Fruit fly (Drosophila melanogaster) whole organism, embryonic: ENCODE results near the gene CG46441.

Experiments
- Asciz ChIP-seq: fragments of 200-800 bp; sonication (Bioruptor generic); optimal IDR thresholded peaks from 2 replicates; lab custom pipeline; 2017; ENCODE audit warnings: missing biosample characterization, mild to moderate bottlenecking, missing genetic modification characterization, missing genetic modification reagents
- CG10462 ChIP-seq: fragments of 200-800 bp; sonication (Bioruptor generic); optimal IDR thresholded peaks from 2 replicates; lab custom pipeline; 2016; ENCODE audit warnings: missing biosample characterization, missing genetic modification characterization
- CG10565 ChIP-seq: fragments of 200-800 bp; sonication (Bioruptor generic); optimal IDR thresholded peaks from 3 replicates; lab custom pipeline; 2016; ENCODE audit warnings: missing biosample characterization, mild to moderate bottlenecking, missing genetic modification characterization
- CG11560 ChIP-seq: fragments of 200-800 bp; sonication (Bioruptor generic); IDR thresholded peaks from 3 replicates; pipeline ENCODE4 v1.3.6; 2022; ENCODE audit warnings: missing biosample characterization, missing genetic modification characterization
- CG12219 ChIP-seq: fragments of 200-800 bp; sonication (Bioruptor generic); optimal IDR thresholded peaks from 3 replicates; lab custom pipeline; 2018; ENCODE audit warnings: missing biosample characterization, mild to moderate bottlenecking, missing genetic modification characterization
- CG12659 ChIP-seq: fragments of 200-800 bp; sonication (Bioruptor generic); optimal IDR thresholded peaks from 3 replicates; lab custom pipeline; 2017; ENCODE audit warnings: mild to moderate bottlenecking, missing biosample characterization, missing genetic modification reagents, missing genetic modification characterization
- CG14667 ChIP-seq: fragments of 200-800 bp; sonication (Bioruptor generic); IDR thresholded peaks from 2 replicates; pipeline ENCODE4 v1.3.6; 2022; ENCODE audit warnings: missing biosample characterization, missing genetic modification characterization
- CG16813 ChIP-seq: fragments of 200-800 bp; sonication (Bioruptor generic); IDR thresholded peaks from 3 replicates; pipeline ENCODE4 v1.3.6; 2022; ENCODE audit warnings: missing biosample characterization, missing genetic modification characterization; ENCODE audit not compliant: partially characterized antibody
- CG17186 ChIP-seq: fragments of 200-800 bp; sonication (Bioruptor generic); optimal IDR thresholded peaks from 3 replicates; lab custom pipeline; 2017; ENCODE audit warnings: missing biosample characterization, missing genetic modification reagents, missing genetic modification characterization
- CG17385 ChIP-seq: fragments of 200-800 bp; sonication (Bioruptor generic); optimal IDR thresholded peaks from 3 replicates; lab custom pipeline; 2018; ENCODE audit warnings: missing biosample characterization, mild to moderate bottlenecking, missing genetic modification characterization
- CG1792 ChIP-seq: fragments of 200-800 bp; sonication (Bioruptor generic); optimal IDR thresholded peaks from 2 replicates; lab custom pipeline; 2016; ENCODE audit warnings: missing biosample characterization, missing genetic modification characterization
- CG2199 ChIP-seq: fragments of 200-800 bp; sonication (Bioruptor generic); IDR thresholded peaks from 3 replicates; pipeline ENCODE4 v1.3.6; 2022; ENCODE audit warnings: missing biosample characterization, missing genetic modification characterization
- CG3847 ChIP-seq: fragments of 200-800 bp; sonication (Bioruptor generic); IDR thresholded peaks from 2 replicates; pipeline ENCODE4 v1.3.6; 2022; ENCODE audit warnings: missing biosample characterization, missing genetic modification characterization
- CG5953 ChIP-seq: fragments of 200-800 bp; sonication (Bioruptor generic); IDR thresholded peaks from 2 replicates; pipeline ENCODE4 v1.3.6; 2022; ENCODE audit warnings: missing biosample characterization, missing genetic modification characterization
- CG7987 ChIP-seq: fragments of 200-800 bp; sonication (Bioruptor generic); optimal IDR thresholded peaks from 2 replicates; lab custom pipeline; 2018; ENCODE audit warnings: missing biosample characterization, mild to moderate bottlenecking, missing genetic modification characterization, moderate library complexity
- CkIIα-i1 ChIP-seq: fragments of 200-800 bp; sonication (Bioruptor generic); IDR thresholded peaks from 2 replicates; pipeline ENCODE4 v1.3.6; 2022; ENCODE audit warnings: missing biosample characterization, missing genetic modification characterization
- Dek ChIP-seq: fragments of 200-800 bp; sonication (Bioruptor generic); optimal IDR thresholded peaks from 3 replicates; lab custom pipeline; 2019; ENCODE audit warnings: missing biosample characterization, mild to moderate bottlenecking, missing genetic modification characterization, moderate library complexity
- Doc2 ChIP-seq: fragments of 200-800 bp; sonication (Bioruptor generic); IDR thresholded peaks from 2 replicates; pipeline ENCODE4 v1.3.6; 2022; ENCODE audit warnings: missing biosample characterization, missing genetic modification characterization
- Doc3 ChIP-seq: fragments of 200-800 bp; sonication (Bioruptor generic); IDR thresholded peaks from 3 replicates; pipeline ENCODE4 v1.3.6; 2022; ENCODE audit warnings: missing biosample characterization, missing genetic modification characterization; ENCODE audit not compliant: partially characterized antibody
- Dp ChIP-seq: fragments of 200-800 bp; sonication (Bioruptor generic); optimal IDR thresholded peaks from 2 replicates; lab custom pipeline; 2018; ENCODE audit warnings: missing biosample characterization, mild to moderate bottlenecking, missing genetic modification characterization, moderate library complexity
- MTF-1 ChIP-seq: fragments of 200-800 bp; sonication (Bioruptor generic); optimal IDR thresholded peaks from 2 replicates; lab custom pipeline; 2018; ENCODE audit warnings: missing biosample characterization, mild to moderate bottlenecking, missing genetic modification characterization, borderline replicate concordance
- Myb ChIP-seq: fragments of 200-800 bp; sonication (Bioruptor generic); optimal IDR thresholded peaks from 2 replicates; lab custom pipeline; 2016; ENCODE audit warnings: missing biosample characterization, missing genetic modification characterization
- Ptx1 ChIP-seq: fragments of 200-800 bp; sonication (Bioruptor generic); IDR thresholded peaks from 2 replicates; pipeline ENCODE4 v1.3.6; 2022; ENCODE audit warnings: missing biosample characterization, missing genetic modification characterization
- Ravus ChIP-seq: fragments of 200-800 bp; sonication (Bioruptor generic); IDR thresholded peaks from 2 replicates; pipeline ENCODE4 v1.3.6; 2022; ENCODE audit warnings: missing biosample characterization, missing genetic modification characterization
- Six4 ChIP-seq: fragments of 200-800 bp; sonication (Bioruptor generic); optimal IDR thresholded peaks from 2 replicates; lab custom pipeline; 2016; ENCODE audit warnings: missing biosample characterization, missing genetic modification characterization
- Usf ChIP-seq: fragments of 200-800 bp; sonication (Bioruptor generic); optimal IDR thresholded peaks from 2 replicates; lab custom pipeline; 2017; ENCODE audit warnings: missing genotype, missing biosample characterization, missing genetic modification characterization
- gfzf ChIP-seq: fragments of 200-800 bp; sonication (Bioruptor generic); optimal IDR thresholded peaks from 2 replicates; lab custom pipeline; 2016; ENCODE audit warnings: missing biosample characterization, mild to moderate bottlenecking, missing genetic modification characterization, moderate library complexity
- kay ChIP-seq: fragments of 200-800 bp; sonication (Bioruptor generic); optimal IDR thresholded peaks from 2 replicates; lab custom pipeline; 2016; ENCODE audit warnings: missing biosample characterization, missing genetic modification characterization
- lmd ChIP-seq: fragments of 200-800 bp; sonication (Bioruptor generic); IDR thresholded peaks from 2 replicates; pipeline ENCODE4 v1.3.6; 2022; ENCODE audit warnings: missing biosample characterization, missing genetic modification characterization
- pita ChIP-seq: fragments of 200-800 bp; sonication (Bioruptor generic); optimal IDR thresholded peaks from 2 replicates; lab custom pipeline; 2017; ENCODE audit warnings: missing biosample characterization, mild to moderate bottlenecking, missing genetic modification characterization
- pum ChIP-seq: fragments of 200-800 bp; sonication (Bioruptor generic); optimal IDR thresholded peaks from 2 replicates; lab custom pipeline; 2016; ENCODE audit warnings: missing biosample characterization, missing genetic modification characterization
- pzg ChIP-seq: fragments of 200-800 bp; sonication (Bioruptor generic); optimal IDR thresholded peaks from 3 replicates; lab custom pipeline; 2018; ENCODE audit warnings: missing biosample characterization, mild to moderate bottlenecking, missing genetic modification characterization, moderate library complexity
- schlank ChIP-seq: fragments of 200-800 bp; sonication (Bioruptor generic); optimal IDR thresholded peaks from 2 replicates; lab custom pipeline; 2018; ENCODE audit warnings: missing biosample characterization, mild to moderate bottlenecking, missing genetic modification characterization
- sens ChIP-seq: fragments of 200-800 bp; sonication (Bioruptor generic); peaks from one replicate; lab custom pipeline; 2016; ENCODE audit warnings: missing biosample characterization, missing genetic modification characterization
- trh ChIP-seq: fragments of 200-800 bp; sonication (Bioruptor generic); optimal IDR thresholded peaks from 2 replicates; lab custom pipeline; 2016; ENCODE audit warnings: missing biosample characterization, missing genetic modification characterization
- ttk ChIP-seq: fragments of 200-800 bp; sonication (Bioruptor generic); IDR thresholded peaks from 2 replicates; pipeline ENCODE4 v2.1.2; 2022; ENCODE audit warnings: missing biosample characterization, missing genetic modification characterization
- zen ChIP-seq: fragments of 200-800 bp; sonication (Bioruptor generic); optimal IDR thresholded peaks from 3 replicates; lab custom pipeline; 2018; ENCODE audit warnings: missing biosample characterization, mild to moderate bottlenecking, missing genetic modification characterization, moderate library complexity

Gene CG46441

DNA sequence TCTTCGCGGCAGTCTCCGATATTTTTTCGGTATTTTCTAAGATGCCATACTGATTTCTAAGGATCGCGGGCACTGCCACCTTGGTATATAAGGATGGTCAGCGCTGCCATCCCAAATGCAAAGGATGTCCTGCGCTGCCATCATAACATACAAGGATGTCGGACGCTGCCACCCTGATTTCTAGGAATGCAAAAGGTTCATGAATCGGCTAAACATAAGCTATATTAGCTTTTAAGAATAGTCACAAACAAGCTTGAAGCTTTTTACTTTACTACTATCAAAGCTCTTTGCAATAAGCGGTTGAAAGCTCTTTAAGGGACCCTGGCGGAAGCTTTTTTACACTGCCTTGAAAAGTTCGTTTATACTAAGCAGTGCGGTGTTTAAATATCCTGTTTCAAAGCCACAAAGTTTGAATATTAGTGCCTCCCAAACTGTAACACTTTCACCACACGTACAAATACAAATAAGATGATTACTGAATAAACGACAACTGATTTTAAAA is 37.5 kb downstream of the CG46441 start (continued):
- no peak for TF ChIP-seq CG5953 (GFP tag; lab: Robert Waterston, UW)
- TF ChIP-seq Myb (GFP tag; lab: Kevin White, UChicago), result peak; percentile 44
- TF ChIP-seq CG11560, result no peak
- TF ChIP-seq pum (GFP tag; lab: Kevin White, UChicago), result no peak
- no peak for TF ChIP-seq Six4 (GFP tag; lab: Kevin White, UChicago)
- no peak for TF ChIP-seq CG12219 (GFP tag; lab: Kevin White, UChicago)
- TF ChIP-seq CG17385 (GFP tag; lab: Kevin White, UChicago), result no peak
- no peak for TF ChIP-seq Dek (tag; lab: Kevin White, UChicago)
- no peak for TF ChIP-seq lmd (GFP tag; lab: Robert Waterston, UW)
- TF ChIP-seq CG2199 (GFP tag; lab: Robert Waterston, UW), result no peak
- peak; percentile 25 for TF ChIP-seq pzg (GFP tag; lab: Kevin White, UChicago)
- TF ChIP-seq pita (GFP tag; lab: Kevin White, UChicago), result peak; percentile 22
- no peak for TF ChIP-seq Ravus (GFP tag; lab: Robert Waterston, UW)
- TF ChIP-seq schlank, result no peak
- no peak for TF ChIP-seq zen (tag; lab: Kevin White, UChicago)
- TF ChIP-seq Ptx1 (GFP tag; lab: Robert Waterston, UW), result no peak
- TF ChIP-seq Usf (GFP tag; lab: Kevin White, UChicago), result no peak
- TF ChIP-seq CG1792 (GFP tag; lab: Kevin White, UChicago), result no peak
- TF ChIP-seq CG16813, result no peak
- TF ChIP-seq CG14667, result no peak
- no peak for TF ChIP-seq Doc3
- no peak for TF ChIP-seq CkIIα-i1 (GFP tag; lab: Robert Waterston, UW)
- TF ChIP-seq trh (GFP tag; lab: Kevin White, UChicago), result no peak
- TF ChIP-seq CG3847, result peak; percentile 32; the same call in 1 of the 2 replicates
- TF ChIP-seq CG10462, result no peak
- TF ChIP-seq Asciz (GFP tag; lab: Kevin White, UChicago), result no peak
- no peak for TF ChIP-seq CG12659 (GFP tag; lab: Kevin White, UChicago)
- TF ChIP-seq Dp, result peak; percentile 36
- TF ChIP-seq gfzf (GFP tag; lab: Kevin White, UChicago), result no peak
- TF ChIP-seq CG10565 (GFP tag; lab: Kevin White, UChicago), result no peak
- TF ChIP-seq sens, result no peak
- TF ChIP-seq CG7987 (GFP tag; lab: Kevin White, UChicago), result no peak
- TF ChIP-seq CG17186 (GFP tag; lab: Kevin White, UChicago), result no peak
- no peak for TF ChIP-seq ttk (GFP tag; lab: Robert Waterston, UW)
- no peak for TF ChIP-seq kay (GFP tag; lab: Kevin White, UChicago)
- no peak for TF ChIP-seq Doc2 (GFP tag; lab: Robert Waterston, UW)
- TF ChIP-seq MTF-1 (GFP tag; lab: Kevin White, UChicago), result no peak
